Fruit fly (Drosophila melanogaster) whole organism, prepupa: ENCODE data around the gene CG1537.

Experiments
- CG10669 ChIP-seq: fragments of 200-800 bp; sonication (Bioruptor generic); optimal IDR thresholded peaks from 3 replicates; lab custom pipeline; 2018; ENCODE audit warnings: missing biosample characterization, mild to moderate bottlenecking, missing genetic modification characterization, moderate library complexity
- CG11762 ChIP-seq: fragments of 200-800 bp; sonication (Bioruptor generic); optimal IDR thresholded peaks from 3 replicates; lab custom pipeline; 2016; ENCODE audit warnings: missing biosample characterization, missing genetic modification characterization; ENCODE audit not compliant: insufficient read depth
- CG15336 ChIP-seq: fragments of 200-800 bp; sonication (Bioruptor generic); IDR thresholded peaks from 2 replicates; pipeline ENCODE4 v1.3.6; 2022; ENCODE audit warnings: missing biosample characterization, missing genetic modification characterization
- CG32006 ChIP-seq: fragments of 200-800 bp; sonication (Bioruptor generic); optimal IDR thresholded peaks from 3 replicates; lab custom pipeline; 2017; ENCODE audit warnings: missing biosample characterization, mild to moderate bottlenecking, missing genetic modification characterization
- CG8632 ChIP-seq: fragments of 200-800 bp; sonication (Bioruptor generic); optimal IDR thresholded peaks from 3 replicates; lab custom pipeline; 2016; ENCODE audit warnings: missing biosample characterization, missing genetic modification characterization
- Hr39 ChIP-seq: fragments of 200-800 bp; sonication (Bioruptor generic); optimal IDR thresholded peaks from 2 replicates; lab custom pipeline; 2016; ENCODE audit warnings: missing biosample characterization, missing genetic modification characterization
- Met ChIP-seq: fragments of 200-800 bp; sonication (Bioruptor generic); optimal IDR thresholded peaks from 3 replicates; lab custom pipeline; 2016; ENCODE audit warnings: missing biosample characterization, missing genetic modification characterization
- acj6 ChIP-seq: fragments of 200-800 bp; sonication (Bioruptor generic); optimal IDR thresholded peaks from 3 replicates; lab custom pipeline; 2016; ENCODE audit warnings: missing biosample characterization, missing genetic modification characterization
- cyc ChIP-seq: fragments of 200-800 bp; sonication (Bioruptor generic); optimal IDR thresholded peaks from 3 replicates; lab custom pipeline; 2016; ENCODE audit warnings: missing biosample characterization, missing genetic modification characterization
- fd59A ChIP-seq: fragments of 200-800 bp; sonication (Bioruptor generic); optimal IDR thresholded peaks from 2 replicates; lab custom pipeline; 2017; ENCODE audit warnings: missing biosample characterization, mild to moderate bottlenecking, missing genetic modification characterization, missing genetic modification reagents
- spab ChIP-seq: fragments of 200-800 bp; sonication (Bioruptor generic); optimal IDR thresholded peaks from 2 replicates; lab custom pipeline; 2017; ENCODE audit warnings: missing biosample characterization, mild to moderate bottlenecking, missing genetic modification characterization, missing genetic modification reagents

- TF ChIP-seq CG11762 (GFP tag; lab: Kevin White, UChicago): no peak
- TF ChIP-seq Met (GFP tag; lab: Kevin White, UChicago): no peak
- no peak for TF ChIP-seq acj6 (GFP tag; lab: Kevin White, UChicago)
- TF ChIP-seq Hr39 (GFP tag; lab: Kevin White, UChicago): no peak
- TF ChIP-seq fd59A: no peak
- no peak for TF ChIP-seq CG32006 (GFP tag; lab: Kevin White, UChicago)
- no peak for TF ChIP-seq cyc
- TF ChIP-seq CG10669 (GFP tag; lab: Kevin White, UChicago): no peak
- no peak for TF ChIP-seq spab (GFP tag; lab: Kevin White, UChicago)
- no peak for TF ChIP-seq CG15336 (GFP tag; lab: Robert Waterston, UW)
- TF ChIP-seq CG8632 (GFP tag; lab: Kevin White, UChicago): no peak
These were observed 29.2 kb upstream of the CG1537 start, which contains the start of gene CG2061 for dm6 chrX:11092201-11092600.
